Worm (Caenorhabditis elegans): ENCODE measurements around the gene twk-9.

ce11 chrIV:9712782-9713181 is 19.8 kb downstream of the twk-9 start, which contains the start of gene K01H12.4:
- no peak for TF ChIP-seq ama-1 (optimal IDR thresholded peaks at IDR 0.05)
- no peak for TF ChIP-seq ceh-13 (GFP tag; optimal IDR thresholded peaks at IDR 0.05)
- TF ChIP-seq ets-7 (tag; optimal IDR thresholded peaks at IDR 0.05): no peak
- no peak for TF ChIP-seq hmbx-1 (tag; optimal IDR thresholded peaks at IDR 0.05)
- no peak for TF ChIP-seq tbx-37 (GFP tag; conservative IDR thresholded peaks at IDR 0.05)
- no peak for TF ChIP-seq F13C5.2 (tag; optimal IDR thresholded peaks at IDR 0.05)
- no peak for TF ChIP-seq tra-4 (tag; optimal IDR thresholded peaks at IDR 0.05)
- TF ChIP-seq flt-1 (GFP tag; IDR thresholded peaks at IDR 0.05): no peak
- no peak for TF ChIP-seq hmg-4 (GFP tag; optimal IDR thresholded peaks at IDR 0.05)
- no peak for TF ChIP-seq sea-1 (GFP tag; conservative IDR thresholded peaks at IDR 0.05)
- TF ChIP-seq scrt-1 (GFP tag; IDR thresholded peaks at IDR 0.05): no peak

Measured in whole organism, early embryonic.